Worm (Caenorhabditis elegans): ENCODE data around the gene C32B5.6.

- no peak for TF ChIP-seq W03F9.2 (tag; optimal IDR thresholded peaks at IDR 0.05)
- no peak for TF ChIP-seq him-1 (tag; optimal IDR thresholded peaks at IDR 0.05)
These were observed 17.8 kb upstream of the C32B5.6 start for ce11 chrII:950374-950773.

All from whole organism, L4/young adult.